Fruit fly (Drosophila melanogaster) whole organism, embryonic: ENCODE results near the gene bwa.

Source experiments
- Atf3 ChIP-seq: fragments of 200-800 bp; sonication (Bioruptor generic); optimal IDR thresholded peaks from 3 replicates; lab custom pipeline; 2016; ENCODE audit warnings: missing biosample characterization, missing genetic modification characterization
- CG10565 ChIP-seq: fragments of 200-800 bp; sonication (Bioruptor generic); optimal IDR thresholded peaks from 3 replicates; lab custom pipeline; 2016; ENCODE audit warnings: missing biosample characterization, mild to moderate bottlenecking, missing genetic modification characterization
- CG10959 ChIP-seq: fragments of 200-800 bp; sonication (Bioruptor generic); IDR thresholded peaks from 2 replicates; pipeline ENCODE4 v1.3.6; 2022; ENCODE audit warnings: missing biosample characterization, missing genetic modification characterization
- CG11560 ChIP-seq: fragments of 200-800 bp; sonication (Bioruptor generic); IDR thresholded peaks from 3 replicates; pipeline ENCODE4 v1.3.6; 2022; ENCODE audit warnings: missing biosample characterization, missing genetic modification characterization
- CG14667 ChIP-seq: fragments of 200-800 bp; sonication (Bioruptor generic); IDR thresholded peaks from 2 replicates; pipeline ENCODE4 v1.3.6; 2022; ENCODE audit warnings: missing biosample characterization, missing genetic modification characterization
- CG15514 ChIP-seq: fragments of 200-800 bp; sonication (Bioruptor generic); optimal IDR thresholded peaks from 3 replicates; lab custom pipeline; 2017; ENCODE audit warnings: missing biosample characterization, missing genetic modification characterization, mild to moderate bottlenecking, moderate library complexity, missing genetic modification reagents
- CG18262 ChIP-seq: fragments of 200-800 bp; optimal IDR thresholded peaks from 3 replicates; lab custom pipeline; 2019; ENCODE audit warnings: missing biosample characterization, mild to moderate bottlenecking, missing genetic modification characterization, moderate library complexity
- CG18599 ChIP-seq: fragments of 200-800 bp; sonication (Bioruptor generic); optimal IDR thresholded peaks from 3 replicates; lab custom pipeline; 2017; ENCODE audit warnings: missing biosample characterization, missing genetic modification characterization, mild to moderate bottlenecking, moderate library complexity, missing genetic modification reagents
- CG18619 ChIP-seq: fragments of 200-800 bp; sonication (Bioruptor generic); optimal IDR thresholded peaks from 3 replicates; lab custom pipeline; 2017; ENCODE audit warnings: missing biosample characterization, mild to moderate bottlenecking, missing genetic modification characterization
- CG3281 ChIP-seq: fragments of 200-800 bp; sonication (Bioruptor generic); optimal IDR thresholded peaks from 3 replicates; lab custom pipeline; 2017; ENCODE audit warnings: missing biosample characterization, mild to moderate bottlenecking, missing genetic modification characterization
- CG4424 ChIP-seq: fragments of 200-800 bp; sonication (Bioruptor generic); optimal IDR thresholded peaks from 3 replicates; lab custom pipeline; 2016; ENCODE audit warnings: missing biosample characterization, missing genetic modification characterization
- CG7357 ChIP-seq: fragments of 200-800 bp; sonication (Bioruptor generic); IDR thresholded peaks from 3 replicates; pipeline ENCODE4 v1.3.6; 2022; ENCODE audit warnings: missing biosample characterization, missing genetic modification characterization
- Dip3 ChIP-seq: fragments of 200-800 bp; sonication (Bioruptor generic); optimal IDR thresholded peaks from 3 replicates; lab custom pipeline; 2016; ENCODE audit warnings: missing biosample characterization, missing genetic modification characterization
- E2f2 ChIP-seq: fragments of 200-800 bp; sonication (Bioruptor generic); IDR thresholded peaks from 2 replicates; pipeline ENCODE4 v1.3.6; 2022; ENCODE audit warnings: missing biosample characterization, missing genetic modification characterization
- Ets65A ChIP-seq: fragments of 200-800 bp; sonication (Bioruptor generic); peaks from one replicate; lab custom pipeline; 2016; ENCODE audit warnings: missing biosample characterization, missing genetic modification characterization
- HmgZ ChIP-seq: fragments of 200-800 bp; sonication (Bioruptor generic); optimal IDR thresholded peaks from 2 replicates; lab custom pipeline; 2018; ENCODE audit warnings: missing biosample characterization, mild to moderate bottlenecking, missing genetic modification characterization
- Hr51 ChIP-seq, 2 experiments: fragments of 200-800 bp; sonication (Bioruptor generic); optimal IDR thresholded peaks; 2 replicates in 1 of 2; 3 replicates in 1 of 2; lab custom pipeline; 2016 to 2018; ENCODE audit warnings: missing biosample characterization in 2 of 2, missing genetic modification characterization in 2 of 2, mild to moderate bottlenecking in 1 of 2, moderate library complexity in 1 of 2
- Meics ChIP-seq: fragments of 200-800 bp; sonication (Bioruptor generic); optimal IDR thresholded peaks from 2 replicates; lab custom pipeline; 2017; ENCODE audit warnings: missing biosample characterization, mild to moderate bottlenecking, missing genetic modification characterization
- NK7.1 ChIP-seq: fragments of 200-800 bp; sonication (Bioruptor generic); optimal IDR thresholded peaks from 3 replicates; lab custom pipeline; 2016; ENCODE audit warnings: missing biosample characterization, missing genetic modification characterization
- Nf-YC ChIP-seq: fragments of 200-800 bp; optimal IDR thresholded peaks from 3 replicates; lab custom pipeline; 2019; ENCODE audit warnings: missing biosample characterization, mild to moderate bottlenecking, missing genetic modification characterization, moderate library complexity
- Sox100B ChIP-seq: fragments of 200-800 bp; sonication (Bioruptor generic); optimal IDR thresholded peaks from 3 replicates; lab custom pipeline; 2018; ENCODE audit warnings: missing biosample characterization, mild to moderate bottlenecking, missing genetic modification characterization
- Sry-δ ChIP-seq: fragments of 200-800 bp; sonication (Bioruptor generic); optimal IDR thresholded peaks from 2 replicates; lab custom pipeline; 2016; ENCODE audit warnings: missing biosample characterization, missing genetic modification characterization
- abd-A ChIP-seq: fragments of 200-800 bp; sonication (Bioruptor generic); optimal IDR thresholded peaks from 3 replicates; lab custom pipeline; 2019; ENCODE audit warnings: missing biosample characterization, mild to moderate bottlenecking, missing genetic modification characterization, moderate library complexity
- btn ChIP-seq: fragments of 200-800 bp; sonication (Bioruptor generic); optimal IDR thresholded peaks from 2 replicates; lab custom pipeline; 2016; ENCODE audit warnings: missing biosample characterization, missing genetic modification characterization
- cad ChIP-seq: fragments of >200 bp; optimal IDR thresholded peaks from 2 replicates; lab custom pipeline; 2017; ENCODE audit warnings: missing biosample characterization, missing genetic modification characterization
- cas ChIP-seq: fragments of 200-800 bp; sonication (Bioruptor generic); IDR thresholded peaks from 2 replicates; pipeline ENCODE4 v1.3.6; 2022; ENCODE audit warnings: missing biosample characterization, missing genetic modification characterization
- cg ChIP-seq: fragments of 200-800 bp; sonication (Bioruptor generic); optimal IDR thresholded peaks from 3 replicates; lab custom pipeline; 2019; ENCODE audit warnings: missing biosample characterization, mild to moderate bottlenecking, missing genetic modification characterization, moderate library complexity
- chn ChIP-seq: fragments of 200-800 bp; sonication (Bioruptor generic); optimal IDR thresholded peaks from 2 replicates; lab custom pipeline; 2016; ENCODE audit warnings: missing biosample characterization, missing genetic modification characterization
- croc ChIP-seq: fragments of 200-800 bp; sonication (Bioruptor generic); conservative IDR thresholded peaks from 3 replicates; pipeline ENCODE4 v1.3.6; 2022; ENCODE audit warnings: missing biosample characterization, missing genetic modification characterization
- cwo ChIP-seq: fragments of 200-800 bp; sonication (Bioruptor generic); optimal IDR thresholded peaks from 3 replicates; lab custom pipeline; 2017; ENCODE audit warnings: missing biosample characterization, missing genetic modification characterization, mild to moderate bottlenecking, moderate library complexity, missing genetic modification reagents
- en ChIP-seq: fragments of 200-800 bp; sonication (Bioruptor generic); optimal IDR thresholded peaks from 2 replicates; lab custom pipeline; 2016; ENCODE audit warnings: missing biosample characterization, missing genetic modification characterization
- fu2 ChIP-seq: fragments of 200-800 bp; sonication (Bioruptor generic); optimal IDR thresholded peaks from 2 replicates; lab custom pipeline; 2016; ENCODE audit warnings: missing biosample characterization, missing genetic modification characterization
- hkb ChIP-seq, 2 experiments: fragments of 200-800 bp in 1 of 2; fragments of >200 bp in 1 of 2; sonication (Bioruptor generic) in 1 of 2; IDR thresholded peaks in 1 of 2; optimal IDR thresholded peaks in 1 of 2; 2 replicates each; pipeline versions ENCODE4 v1.3.6 to Lab custom; 2017 to 2022; ENCODE audit warnings: missing biosample characterization in 1 of 2, missing genetic modification characterization in 1 of 2
- klu ChIP-seq: fragments of 200-800 bp; sonication (Bioruptor generic); IDR thresholded peaks from 2 replicates; pipeline ENCODE4 v1.3.6; 2022; ENCODE audit warnings: missing biosample characterization, missing genetic modification characterization
- lab ChIP-seq: fragments of 200-800 bp; sonication (Bioruptor generic); optimal IDR thresholded peaks from 3 replicates; lab custom pipeline; 2017; ENCODE audit warnings: missing biosample characterization, missing genetic modification characterization, mild to moderate bottlenecking, moderate library complexity, missing genetic modification reagents
- mirr ChIP-seq: fragments of 200-800 bp; sonication (Bioruptor generic); optimal IDR thresholded peaks from 3 replicates; lab custom pipeline; 2018; ENCODE audit warnings: missing biosample characterization, mild to moderate bottlenecking, missing genetic modification characterization
- oc ChIP-seq: fragments of 200-800 bp; sonication (Bioruptor generic); optimal IDR thresholded peaks from 2 replicates; lab custom pipeline; 2018; ENCODE audit warnings: missing biosample characterization, mild to moderate bottlenecking, missing genetic modification characterization, moderate library complexity
- odd ChIP-seq: fragments of 200-800 bp; sonication (Bioruptor generic); optimal IDR thresholded peaks from 2 replicates; lab custom pipeline; 2017; ENCODE audit warnings: missing biosample characterization, mild to moderate bottlenecking, missing genetic modification characterization
- pum ChIP-seq: fragments of 200-800 bp; sonication (Bioruptor generic); optimal IDR thresholded peaks from 2 replicates; lab custom pipeline; 2016; ENCODE audit warnings: missing biosample characterization, missing genetic modification characterization
- ranshi ChIP-seq: fragments of 200-800 bp; sonication (Bioruptor generic); IDR thresholded peaks from 2 replicates; pipeline ENCODE4 v1.3.6; 2022; ENCODE audit warnings: missing biosample characterization, missing genetic modification characterization
- row ChIP-seq: fragments of 200-800 bp; sonication (Bioruptor generic); IDR thresholded peaks from 3 replicates; pipeline ENCODE4 v1.3.6; 2022; ENCODE audit warnings: missing biosample characterization, missing genetic modification characterization
- scrt ChIP-seq: fragments of 200-800 bp; sonication (Bioruptor generic); optimal IDR thresholded peaks from 2 replicates; lab custom pipeline; 2018; ENCODE audit warnings: missing biosample characterization, mild to moderate bottlenecking, missing genetic modification characterization, moderate library complexity
- sens ChIP-seq: fragments of 200-800 bp; sonication (Bioruptor generic); peaks from one replicate; lab custom pipeline; 2016; ENCODE audit warnings: missing biosample characterization, missing genetic modification characterization
- sug ChIP-seq: fragments of 200-800 bp; optimal IDR thresholded peaks from 2 replicates; lab custom pipeline; 2019; ENCODE audit warnings: missing biosample characterization, mild to moderate bottlenecking, missing genetic modification characterization, moderate library complexity
- tgo ChIP-seq: fragments of 200-800 bp; sonication (Bioruptor generic); IDR thresholded peaks from 3 replicates; pipeline ENCODE4 v1.3.6; 2022; ENCODE audit warnings: missing biosample characterization, missing genetic modification characterization
- tin ChIP-seq: fragments of 200-800 bp; sonication (Bioruptor generic); optimal IDR thresholded peaks from 3 replicates; lab custom pipeline; 2016; ENCODE audit warnings: missing biosample characterization, missing genetic modification characterization
- vvl ChIP-seq: fragments of 200-800 bp; sonication (Bioruptor generic); IDR thresholded peaks from 2 replicates; pipeline ENCODE4 v1.3.6; 2022; ENCODE audit warnings: missing biosample characterization, missing genetic modification characterization

The bwa gene

dm6 chr2L:20027382-20027919 is 38.7 kb upstream of the bwa start, which contains the start of gene sNPF (continued):
- TF ChIP-seq Sry-δ (GFP tag; lab: Kevin White, UChicago) (no peak), Dip3 (GFP tag; lab: Kevin White, UChicago) (peak; percentile 54), Sox100B (peak; percentile 38), CG3281 (peak; percentile 62), Hr51 (GFP tag; optimal IDR thresholded peaks at IDR 0.05; lab: Kevin White, UChicago) (peak in 1 of 2 experiments; percentile 67), CG18262 (tag; lab: Kevin White, UChicago) (no peak), odd (GFP tag; lab: Kevin White, UChicago) (peak; percentile 1), CG11560 (tag; lab: Robert Waterston, UW) (0 out of 3 replicates have a peak, but pooled peaks have one; percentile 36), croc (GFP tag; lab: Robert Waterston, UW) (no peak), en (GFP tag; lab: Kevin White, UChicago) (no peak), tgo (GFP tag; lab: Robert Waterston, UW) (peak; percentile 41; the same call in 1 of the 3 replicates), Atf3 (GFP tag; lab: Kevin White, UChicago) (peak; percentile 54), pum (GFP tag; lab: Kevin White, UChicago) (peak; percentile 1), cwo (GFP tag; lab: Kevin White, UChicago) (peak; percentile 28), sug (tag; lab: Kevin White, UChicago) (peak; percentile 49), HmgZ (tag; lab: Kevin White, UChicago) (peak; percentile 9)
- TF ChIP-seq, all 482 proteins: peak for 150

dm6 chr2L:20051172-20051893 is 14.9 kb upstream of the bwa start:
- TF ChIP-seq ranshi = no peak
- no peak for TF ChIP-seq mirr (GFP tag; lab: Kevin White, UChicago)
- peak; percentile 33 for TF ChIP-seq sens (GFP tag; lab: Kevin White, UChicago)
- TF ChIP-seq abd-A = peak; percentile 92
- no peak for TF ChIP-seq NK7.1 (GFP tag; lab: Kevin White, UChicago)
- TF ChIP-seq CG15514 (GFP tag; lab: Kevin White, UChicago) = peak; percentile 17
- peak; percentile 86 for TF ChIP-seq scrt
- peak; percentile 3 for TF ChIP-seq CG3281
- peak; percentile 5 for TF ChIP-seq Meics (GFP tag; lab: Kevin White, UChicago)
- TF ChIP-seq Hr51 (GFP tag; optimal IDR thresholded peaks at IDR 0.05; lab: Kevin White, UChicago) = peak in 1 of 2 experiments; percentile 4
- no peak for TF ChIP-seq vvl (GFP tag; lab: Robert Waterston, UW)
- peak; percentile 59 for TF ChIP-seq lab
- peak; percentile 66 for TF ChIP-seq CG18599 (GFP tag; lab: Kevin White, UChicago)
- 0 out of 3 replicates have a peak, but pooled peaks have one; percentile 8 for TF ChIP-seq CG7357 (GFP tag; lab: Robert Waterston, UW)
- TF ChIP-seq, all 482 proteins: peak for 10

- TF ChIP-seq CG14667 (GFP tag; lab: Robert Waterston, UW) (no peak), hkb (optimal IDR thresholded peaks at IDR 0.05; lab: Kevin White, UChicago) (no peak), hkb (GFP tag; IDR thresholded peaks at IDR 0.05; lab: Robert Waterston, UW) (no peak), tin (no peak), Ets65A (GFP tag; lab: Kevin White, UChicago) (peak; percentile 42), E2f2 (GFP tag; lab: Robert Waterston, UW) (no peak), fu2 (GFP tag; lab: Kevin White, UChicago) (no peak), CG11560 (tag; lab: Robert Waterston, UW) (no peak), cg (GFP tag; lab: Kevin White, UChicago) (peak; percentile 13), cad (GFP tag; lab: Kevin White, UChicago) (no peak), oc (tag; lab: Kevin White, UChicago) (no peak), chn (GFP tag; lab: Kevin White, UChicago) (no peak), CG4424 (GFP tag; lab: Kevin White, UChicago) (peak; percentile 7), CG18619 (GFP tag; lab: Kevin White, UChicago) (no peak), cas (GFP tag; lab: Robert Waterston, UW) (no peak), row (GFP tag; lab: Robert Waterston, UW) (peak; percentile 5; the same call in 1 of the 3 replicates), btn (GFP tag; lab: Kevin White, UChicago) (no peak), CG10959 (GFP tag; lab: Robert Waterston, UW) (no peak), CG10565 (GFP tag; lab: Kevin White, UChicago) (no peak), Nf-YC (tag; lab: Kevin White, UChicago) (no peak), klu (GFP tag; lab: Robert Waterston, UW) (no peak)
Measured at dm6 chr2L:20057391-20057790, 8.8 kb upstream of the bwa start.
